Fruit fly (Drosophila melanogaster) whole organism, prepupa: ENCODE measurements around the gene Gnmt.

ENCODE experiments used
- Blimp-1 ChIP-seq: fragments of 200-800 bp; sonication (Bioruptor generic); optimal IDR thresholded peaks from 3 replicates; lab custom pipeline; 2017; ENCODE audit warnings: missing biosample characterization, missing genetic modification characterization, mild to moderate bottlenecking, moderate library complexity, missing genetic modification reagents
- CG10631 ChIP-seq: fragments of 200-800 bp; sonication (Bioruptor generic); optimal IDR thresholded peaks from 2 replicates; lab custom pipeline; 2016; ENCODE audit warnings: missing biosample characterization, missing genetic modification characterization
- CG11294 ChIP-seq: fragments of 200-800 bp; sonication (Bioruptor generic); IDR thresholded peaks from 2 replicates; pipeline ENCODE4 v1.3.6; 2022; ENCODE audit warnings: missing biosample characterization, missing genetic modification characterization
- CG11762 ChIP-seq: fragments of 200-800 bp; sonication (Bioruptor generic); optimal IDR thresholded peaks from 3 replicates; lab custom pipeline; 2016; ENCODE audit warnings: missing biosample characterization, missing genetic modification characterization; ENCODE audit not compliant: insufficient read depth
- CG1621 ChIP-seq: fragments of 200-800 bp; sonication (Bioruptor generic); optimal IDR thresholded peaks from 3 replicates; lab custom pipeline; 2018; ENCODE audit warnings: missing biosample characterization, mild to moderate bottlenecking, missing genetic modification characterization
- CG16779 ChIP-seq: fragments of 200-800 bp; sonication (Bioruptor generic); optimal IDR thresholded peaks from 3 replicates; lab custom pipeline; 2017; ENCODE audit warnings: missing biosample characterization, mild to moderate bottlenecking, missing genetic modification characterization
- CG31627 ChIP-seq: fragments of 200-800 bp; sonication (Bioruptor generic); optimal IDR thresholded peaks from 3 replicates; lab custom pipeline; 2016; ENCODE audit warnings: missing biosample characterization, missing genetic modification characterization
- CG32006 ChIP-seq: fragments of 200-800 bp; sonication (Bioruptor generic); optimal IDR thresholded peaks from 3 replicates; lab custom pipeline; 2017; ENCODE audit warnings: missing biosample characterization, mild to moderate bottlenecking, missing genetic modification characterization
- CG34406 ChIP-seq: fragments of 200-800 bp; sonication (Bioruptor generic); optimal IDR thresholded peaks from 3 replicates; lab custom pipeline; 2016; ENCODE audit warnings: missing biosample characterization, missing genetic modification characterization
- CG6163 ChIP-seq: fragments of 200-800 bp; sonication (Bioruptor generic); IDR thresholded peaks from 3 replicates; pipeline ENCODE4 v1.3.6; 2022; ENCODE audit warnings: missing biosample characterization, missing genetic modification characterization
- CG6276 ChIP-seq: fragments of 200-800 bp; sonication (Bioruptor generic); optimal IDR thresholded peaks from 2 replicates; lab custom pipeline; 2017; ENCODE audit warnings: missing biosample characterization, mild to moderate bottlenecking, missing genetic modification characterization
- CG6792 ChIP-seq: fragments of 200-800 bp; sonication (Bioruptor generic); optimal IDR thresholded peaks from 3 replicates; lab custom pipeline; 2016; ENCODE audit warnings: missing biosample characterization, missing genetic modification characterization
- CG6808 ChIP-seq: fragments of 200-800 bp; sonication (Bioruptor generic); optimal IDR thresholded peaks from 3 replicates; lab custom pipeline; 2017; ENCODE audit warnings: missing biosample characterization, missing genetic modification characterization, mild to moderate bottlenecking, moderate library complexity, missing genetic modification reagents
- CG6854 ChIP-seq: fragments of 200-800 bp; sonication (Bioruptor generic); optimal IDR thresholded peaks from 2 replicates; lab custom pipeline; 2017; ENCODE audit warnings: missing biosample characterization, mild to moderate bottlenecking, missing genetic modification characterization
- CG7368 ChIP-seq: fragments of 200-800 bp; sonication (Bioruptor generic); optimal IDR thresholded peaks from 3 replicates; lab custom pipeline; 2016; ENCODE audit warnings: missing biosample characterization, missing genetic modification characterization
- CG8319 ChIP-seq: fragments of 200-800 bp; sonication (Bioruptor generic); optimal IDR thresholded peaks from 3 replicates; lab custom pipeline; 2016; ENCODE audit warnings: missing biosample characterization, missing genetic modification characterization
- CG8632 ChIP-seq: fragments of 200-800 bp; sonication (Bioruptor generic); optimal IDR thresholded peaks from 3 replicates; lab custom pipeline; 2016; ENCODE audit warnings: missing biosample characterization, missing genetic modification characterization
- CG9139 ChIP-seq: fragments of 200-800 bp; sonication (Bioruptor generic); optimal IDR thresholded peaks from 3 replicates; lab custom pipeline; 2017; ENCODE audit warnings: missing biosample characterization, mild to moderate bottlenecking, missing genetic modification characterization
- Eip75B ChIP-seq: fragments of 200-800 bp; sonication (Bioruptor generic); optimal IDR thresholded peaks from 3 replicates; lab custom pipeline; 2016; ENCODE audit warnings: missing biosample characterization, missing genetic modification characterization
- Eip78C ChIP-seq: fragments of 200-800 bp; sonication (Bioruptor generic); peaks from one replicate; lab custom pipeline; 2016; ENCODE audit warnings: missing biosample characterization, missing genetic modification characterization
- Ets96B ChIP-seq: fragments of 200-800 bp; optimal IDR thresholded peaks from 2 replicates; lab custom pipeline; 2019; ENCODE audit warnings: missing biosample characterization, mild to moderate bottlenecking, missing genetic modification characterization, moderate library complexity
- Hr38 ChIP-seq: sonication (Bioruptor generic); optimal IDR thresholded peaks from 2 replicates; lab custom pipeline; 2016; ENCODE audit warnings: missing biosample characterization, missing genetic modification characterization
- Hr39 ChIP-seq: fragments of 200-800 bp; sonication (Bioruptor generic); optimal IDR thresholded peaks from 2 replicates; lab custom pipeline; 2016; ENCODE audit warnings: missing biosample characterization, missing genetic modification characterization
- Hr4 ChIP-seq: fragments of 200-800 bp; sonication (Bioruptor generic); optimal IDR thresholded peaks from 3 replicates; lab custom pipeline; 2016; ENCODE audit warnings: missing biosample characterization, missing genetic modification characterization
- Lpt ChIP-seq: fragments of 200-800 bp; sonication (Bioruptor generic); optimal IDR thresholded peaks from 3 replicates; lab custom pipeline; 2016; ENCODE audit warnings: missing biosample characterization, missing genetic modification characterization
- Met ChIP-seq: fragments of 200-800 bp; sonication (Bioruptor generic); optimal IDR thresholded peaks from 3 replicates; lab custom pipeline; 2016; ENCODE audit warnings: missing biosample characterization, missing genetic modification characterization
- OdsH ChIP-seq: fragments of 200-800 bp; sonication (Bioruptor generic); optimal IDR thresholded peaks from 3 replicates; lab custom pipeline; 2016; ENCODE audit warnings: missing biosample characterization, missing genetic modification characterization
- Sox102F ChIP-seq: fragments of 200-800 bp; sonication (Bioruptor generic); optimal IDR thresholded peaks from 2 replicates; lab custom pipeline; 2016; ENCODE audit warnings: missing biosample characterization, mild to moderate bottlenecking, missing genetic modification characterization
- Sox14 ChIP-seq: fragments of 200-800 bp; sonication (Bioruptor generic); optimal IDR thresholded peaks from 3 replicates; lab custom pipeline; 2016; ENCODE audit warnings: missing biosample characterization, missing genetic modification characterization
- acj6 ChIP-seq: fragments of 200-800 bp; sonication (Bioruptor generic); optimal IDR thresholded peaks from 3 replicates; lab custom pipeline; 2016; ENCODE audit warnings: missing biosample characterization, missing genetic modification characterization
- dac ChIP-seq: fragments of 200-800 bp; sonication (Bioruptor generic); optimal IDR thresholded peaks from 2 replicates; lab custom pipeline; 2017; ENCODE audit warnings: missing biosample characterization, mild to moderate bottlenecking, missing genetic modification characterization
- dsx ChIP-seq: fragments of 200-800 bp; optimal IDR thresholded peaks from 3 replicates; lab custom pipeline; 2019; ENCODE audit warnings: missing biosample characterization, mild to moderate bottlenecking, missing genetic modification characterization, moderate library complexity; ENCODE audit not compliant: poor library complexity, severe bottlenecking
- eg ChIP-seq: fragments of 200-800 bp; sonication (Bioruptor generic); IDR thresholded peaks from 3 replicates; pipeline ENCODE4 v1.3.6; 2022; ENCODE audit warnings: missing biosample characterization, missing genetic modification characterization
- esn ChIP-seq: fragments of 200-800 bp; sonication (Bioruptor generic); optimal IDR thresholded peaks from 2 replicates; lab custom pipeline; 2016; ENCODE audit warnings: missing biosample characterization, mild to moderate bottlenecking, missing genetic modification characterization, moderate library complexity
- fd59A ChIP-seq: fragments of 200-800 bp; sonication (Bioruptor generic); optimal IDR thresholded peaks from 2 replicates; lab custom pipeline; 2017; ENCODE audit warnings: missing biosample characterization, mild to moderate bottlenecking, missing genetic modification characterization, missing genetic modification reagents
- fd85E ChIP-seq: fragments of 200-800 bp; sonication (Bioruptor generic); optimal IDR thresholded peaks from 3 replicates; lab custom pipeline; 2016; ENCODE audit warnings: missing biosample characterization, missing genetic modification characterization
- fkh ChIP-seq: fragments of 200-800 bp; sonication (Bioruptor generic); optimal IDR thresholded peaks from 3 replicates; lab custom pipeline; 2017; ENCODE audit warnings: missing biosample characterization, mild to moderate bottlenecking, missing genetic modification characterization, moderate library complexity
- lz ChIP-seq: fragments of 200-800 bp; sonication (Bioruptor generic); optimal IDR thresholded peaks from 3 replicates; lab custom pipeline; 2016; ENCODE audit warnings: missing biosample characterization, missing genetic modification characterization
- net ChIP-seq: fragments of 200-800 bp; sonication (Bioruptor generic); optimal IDR thresholded peaks from 3 replicates; lab custom pipeline; 2016; ENCODE audit warnings: missing biosample characterization, missing genetic modification characterization
- salr ChIP-seq, 2 experiments: fragments of 200-800 bp; sonication (Bioruptor generic); optimal IDR thresholded peaks; 3 replicates each; lab custom pipeline; 2016 to 2018; ENCODE audit warnings: missing biosample characterization in 2 of 2, missing genetic modification characterization in 2 of 2, mild to moderate bottlenecking in 1 of 2
- ss ChIP-seq, 2 experiments: fragments of 200-800 bp; sonication (Bioruptor generic); optimal IDR thresholded peaks; 2 replicates in 1 of 2; 3 replicates in 1 of 2; lab custom pipeline; 2017 to 2018; ENCODE audit warnings: mild to moderate bottlenecking in 2 of 2, missing biosample characterization in 2 of 2, missing genetic modification characterization in 2 of 2, moderate library complexity in 1 of 2
- svp ChIP-seq: fragments of 200-800 bp; sonication (Bioruptor generic); peaks from one replicate; lab custom pipeline; 2016; ENCODE audit warnings: missing biosample characterization, missing genetic modification characterization
- topi ChIP-seq: fragments of 200-800 bp; sonication (Bioruptor generic); optimal IDR thresholded peaks from 3 replicates; lab custom pipeline; 2016; ENCODE audit warnings: missing biosample characterization, missing genetic modification characterization
- vri ChIP-seq: fragments of 200-800 bp; sonication (Bioruptor generic); optimal IDR thresholded peaks from 3 replicates; lab custom pipeline; 2016; ENCODE audit warnings: missing biosample characterization, mild to moderate bottlenecking, missing genetic modification characterization

Gene Gnmt

DNA sequence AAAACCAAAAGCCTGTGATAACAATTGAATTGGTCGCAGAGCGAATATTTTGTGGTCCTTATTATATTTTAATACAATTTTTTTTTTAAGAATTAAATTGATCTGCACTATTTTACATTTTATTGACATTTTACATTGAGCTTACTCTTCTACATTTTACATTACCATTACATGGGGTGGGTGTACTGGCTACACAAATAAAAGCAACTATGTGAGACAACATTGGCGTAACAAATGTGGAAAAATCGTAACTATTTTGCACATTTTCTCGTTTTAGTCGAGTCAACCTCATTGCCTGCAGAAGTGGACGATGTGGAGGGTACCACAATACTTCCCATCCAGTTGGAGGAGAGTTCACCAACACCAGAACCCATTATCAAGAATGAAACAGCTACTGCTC lies 23.9 kb upstream of the Gnmt start:
- TF ChIP-seq CG9139: no peak
- TF ChIP-seq CG6276 (GFP tag; lab: Kevin White, UChicago): no peak
- TF ChIP-seq Eip78C (GFP tag; lab: Kevin White, UChicago): no peak
- TF ChIP-seq fkh: peak; percentile 30
- TF ChIP-seq CG8632 (GFP tag; lab: Kevin White, UChicago): no peak
- no peak for TF ChIP-seq CG32006
- no peak for TF ChIP-seq vri (GFP tag; lab: Kevin White, UChicago)
- no peak for TF ChIP-seq OdsH (GFP tag; lab: Kevin White, UChicago)
- TF ChIP-seq CG31627 (GFP tag; lab: Kevin White, UChicago): no peak
- no peak for TF ChIP-seq Blimp-1 (GFP tag; lab: Kevin White, UChicago)
- no peak for TF ChIP-seq lz (GFP tag; lab: Kevin White, UChicago)
- no peak for TF ChIP-seq acj6
- TF ChIP-seq CG6792: no peak
- no peak for TF ChIP-seq CG8319 (GFP tag; lab: Kevin White, UChicago)
- peak; percentile 33 for TF ChIP-seq svp (GFP tag; lab: Kevin White, UChicago)

DNA sequence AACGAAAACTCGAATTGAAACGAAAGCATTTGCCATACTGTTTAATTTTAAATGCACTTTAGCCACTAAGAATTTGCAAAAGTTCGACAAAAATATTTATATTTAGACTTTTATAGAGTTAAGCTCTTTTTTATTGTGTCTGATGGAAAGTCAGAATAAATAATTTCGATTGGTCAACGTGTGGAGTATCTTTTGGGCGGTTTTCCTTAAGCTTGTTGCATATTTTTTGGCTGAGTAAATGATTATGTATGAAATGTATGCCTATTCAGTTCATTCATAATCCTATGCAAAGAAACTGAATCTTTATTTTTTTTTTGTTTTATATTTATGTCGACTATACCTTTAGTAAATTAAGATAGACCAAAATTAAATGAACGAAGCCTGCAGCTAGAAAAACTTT lies 21.7 kb upstream of the Gnmt start:
- TF ChIP-seq CG9139 (no peak), fd59A (GFP tag; lab: Kevin White, UChicago) (no peak), dsx (GFP tag; lab: Kevin White, UChicago) (no peak), Sox14 (GFP tag; lab: Kevin White, UChicago) (no peak), CG8319 (GFP tag; lab: Kevin White, UChicago) (no peak), CG34406 (GFP tag; lab: Kevin White, UChicago) (no peak), CG8632 (GFP tag; lab: Kevin White, UChicago) (no peak), Met (no peak), net (GFP tag; lab: Kevin White, UChicago) (no peak), CG10631 (no peak), Eip75B (GFP tag; lab: Kevin White, UChicago) (no peak), CG6854 (GFP tag; lab: Kevin White, UChicago) (no peak), acj6 (no peak), svp (GFP tag; lab: Kevin White, UChicago) (no peak), CG11294 (GFP tag; lab: Robert Waterston, UW) (no peak), lz (GFP tag; lab: Kevin White, UChicago) (no peak), salr (GFP tag; optimal IDR thresholded peaks at IDR 0.05; lab: Kevin White, UChicago) (no peak), CG6163 (GFP tag; lab: Robert Waterston, UW) (no peak)
- TF ChIP-seq, all 60 proteins: peak for 0

DNA sequence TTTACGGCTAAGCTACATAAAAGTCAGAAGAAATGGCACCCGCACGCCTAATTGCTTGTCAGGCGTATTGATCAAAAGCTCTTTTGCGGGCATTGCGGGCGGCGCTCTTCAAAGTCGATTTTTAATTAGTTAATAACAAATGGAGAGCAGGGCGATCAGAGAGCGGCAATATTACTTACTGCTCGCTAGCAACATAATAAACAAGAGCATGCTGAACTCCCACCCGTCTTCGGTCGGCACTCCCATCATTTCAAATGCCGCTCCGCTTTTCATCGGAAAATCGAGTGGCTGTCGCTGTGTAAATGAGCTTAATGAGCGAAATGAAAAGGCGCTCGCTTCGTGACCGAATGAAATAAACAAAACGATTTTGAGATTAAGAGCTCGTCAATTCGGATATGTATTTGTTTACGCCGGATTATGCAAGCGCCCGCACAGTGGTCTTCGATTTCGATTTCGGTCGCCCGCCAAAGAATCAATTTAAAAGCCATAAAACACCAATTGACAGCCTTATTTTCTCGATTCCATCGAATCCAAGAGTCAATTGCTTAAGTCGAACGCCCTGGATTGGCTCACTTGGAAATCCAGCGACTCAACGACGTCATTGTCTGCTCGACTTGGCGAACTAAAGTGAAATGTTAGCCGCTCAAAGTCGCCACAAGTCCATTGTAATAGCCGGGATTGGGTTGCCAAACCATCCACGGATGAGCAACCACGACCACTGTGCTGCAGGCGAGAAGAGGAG lies 20.7 kb upstream of the Gnmt start:
- no peak for TF ChIP-seq CG34406 (GFP tag; lab: Kevin White, UChicago)
- no peak for TF ChIP-seq CG6792
- TF ChIP-seq Sox14 (GFP tag; lab: Kevin White, UChicago): no peak
- no peak for TF ChIP-seq CG8632 (GFP tag; lab: Kevin White, UChicago)
- TF ChIP-seq CG6276 (GFP tag; lab: Kevin White, UChicago): peak; percentile 64
- peak; percentile 83 for TF ChIP-seq eg (GFP tag; lab: Robert Waterston, UW)
- no peak for TF ChIP-seq topi (GFP tag; lab: Kevin White, UChicago)
- no peak for TF ChIP-seq CG6808 (GFP tag; lab: Kevin White, UChicago)
- no peak for TF ChIP-seq CG8319 (GFP tag; lab: Kevin White, UChicago)
- no peak for TF ChIP-seq CG11762 (GFP tag; lab: Kevin White, UChicago)
- TF ChIP-seq Sox102F (GFP tag; lab: Kevin White, UChicago): no peak
- TF ChIP-seq Hr38 (GFP tag; lab: Kevin White, UChicago): no peak
- peak; percentile 83 for TF ChIP-seq Hr4
- TF ChIP-seq CG10631: no peak
- TF ChIP-seq net (GFP tag; lab: Kevin White, UChicago): peak; percentile 45
- no peak for TF ChIP-seq CG6854 (GFP tag; lab: Kevin White, UChicago)
- TF ChIP-seq esn (GFP tag; lab: Kevin White, UChicago): no peak
- no peak for TF ChIP-seq ss (GFP tag; optimal IDR thresholded peaks at IDR 0.05; lab: Kevin White, UChicago)
- TF ChIP-seq Hr39 (GFP tag; lab: Kevin White, UChicago): no peak
- TF ChIP-seq CG7368 (GFP tag; lab: Kevin White, UChicago): no peak
- no peak for TF ChIP-seq Met
- TF ChIP-seq fd59A (GFP tag; lab: Kevin White, UChicago): no peak
- TF ChIP-seq salr (GFP tag; optimal IDR thresholded peaks at IDR 0.05; lab: Kevin White, UChicago): no peak
- TF ChIP-seq Blimp-1 (GFP tag; lab: Kevin White, UChicago): no peak
- TF ChIP-seq fd85E (GFP tag; lab: Kevin White, UChicago): no peak
- no peak for TF ChIP-seq Ets96B (tag; lab: Kevin White, UChicago)
- TF ChIP-seq CG1621 (tag; lab: Kevin White, UChicago): no peak
- TF ChIP-seq fkh: peak; percentile 56
- TF ChIP-seq vri (GFP tag; lab: Kevin White, UChicago): peak; percentile 50
- TF ChIP-seq dac: peak; percentile 51
- TF ChIP-seq Lpt (GFP tag; lab: Kevin White, UChicago): peak; percentile 48
- TF ChIP-seq CG16779 (tag; lab: Kevin White, UChicago): no peak
- TF ChIP-seq CG9139: no peak
